Worm (Caenorhabditis elegans) whole organism, mixed stage, embryonic: ENCODE results near the gene R09D1.14.
"Not testable (repeated sequence)": the region's sequence is repeated elsewhere in the genome, so short reads cannot be mapped to it uniquely, and the experiment has no call there.

Source experiments
- cnd-1 ChIP-seq: fragments of 200-800 bp; sonication (Bioruptor generic); optimal IDR thresholded peaks from 2 replicates; lab custom pipeline; 2018; ENCODE audit warnings: mild to moderate bottlenecking, missing genetic modification characterization, missing compliant biosample characterization
- elt-1 ChIP-seq: sonication (generic microtip); optimal IDR thresholded peaks from 2 replicates; lab custom pipeline; 2017; ENCODE audit warnings: missing genetic modification characterization, mild to moderate bottlenecking, missing compliant biosample characterization, antibody characterized with exemption, moderate library complexity, borderline replicate concordance; ENCODE audit not compliant: insufficient read depth
- lin-13 ChIP-seq: fragments of 150-350 bp; optimal IDR thresholded peaks from 2 replicates; lab custom pipeline; 2014; ENCODE audit warnings: missing biosample characterization, missing genetic modification characterization
- nhr-237 ChIP-seq: fragments of 150-350 bp; optimal IDR thresholded peaks from 2 replicates; lab custom pipeline; 2014; ENCODE audit warnings: missing biosample characterization, missing genetic modification characterization
- nhr-28 ChIP-seq: fragments of 150-350 bp; optimal IDR thresholded peaks from 2 replicates; lab custom pipeline; 2014; ENCODE audit warnings: missing biosample characterization, missing genetic modification characterization
- snpc-4 ChIP-seq: fragments of 150-350 bp; optimal IDR thresholded peaks from 2 replicates; lab custom pipeline; 2014; ENCODE audit warnings: missing biosample characterization, missing genetic modification characterization
- unc-39 ChIP-seq: fragments of 150-350 bp; optimal IDR thresholded peaks from 2 replicates; lab custom pipeline; 2014; ENCODE audit warnings: missing biosample characterization, missing genetic modification characterization
- unc-62 ChIP-seq: fragments of 150-350 bp; optimal IDR thresholded peaks from 2 replicates; lab custom pipeline; 2014; ENCODE audit warnings: missing biosample characterization, missing genetic modification reagents, missing genetic modification characterization

ce11 chrII:9461881-9462280 lies 2.5 kb upstream of the R09D1.14 start, which contains the start of gene chil-21:
- not testable (repeated sequence) for TF ChIP-seq snpc-4 (tag; lab: Kevin White, UChicago); nhr-237 (tag; lab: Kevin White, UChicago); cnd-1; unc-39; unc-62 (GFP tag; lab: Kevin White, UChicago); lin-13 (tag; lab: Kevin White, UChicago); nhr-28 (tag; lab: Kevin White, UChicago); elt-1 (tag; lab: Kevin White, UChicago)
